Worm (Caenorhabditis elegans) whole organism, young adult: ENCODE data around the gene gpa-10.

Experiments used
- B0336.3 ChIP-seq: fragments of 200-800 bp; sonication (Bioruptor generic); IDR thresholded peaks from 2 replicates; pipeline ENCODE4 v1.3.6; 2022; ENCODE audit warnings: missing genetic modification characterization, missing compliant biosample characterization
- C06A6.2 ChIP-seq: fragments of 200-800 bp; sonication (Bioruptor generic); conservative IDR thresholded peaks from 2 replicates; pipeline ENCODE4 v1.3.6; 2022; ENCODE audit warnings: missing genetic modification characterization, missing compliant biosample characterization
- D2030.7 ChIP-seq: fragments of 200-800 bp; sonication (Bioruptor generic); IDR thresholded peaks from 2 replicates; pipeline ENCODE4 v1.3.6; 2022; ENCODE audit warnings: missing genetic modification reagents, missing genetic modification characterization, missing compliant biosample characterization
- F10E7.11 ChIP-seq: sonication (generic microtip); optimal IDR thresholded peaks from 2 replicates; lab custom pipeline; 2017; ENCODE audit warnings: mild to moderate bottlenecking, missing genetic modification characterization, moderate library complexity, missing compliant biosample characterization
- F49E8.2 ChIP-seq: sonication (generic microtip); optimal IDR thresholded peaks from 3 replicates; lab custom pipeline; 2017; ENCODE audit warnings: missing genetic modification characterization, mild to moderate bottlenecking, missing compliant biosample characterization, antibody characterized with exemption, moderate library complexity; ENCODE audit not compliant: insufficient read depth
- F55B11.4 ChIP-seq: sonication (generic microtip); optimal IDR thresholded peaks from 2 replicates; lab custom pipeline; 2016; ENCODE audit warnings: missing compliant biosample characterization, missing genetic modification characterization, borderline replicate concordance; ENCODE audit not compliant: insufficient read depth
- K11D2.4 ChIP-seq: fragments of 200-800 bp; sonication (Bioruptor generic); IDR thresholded peaks from 2 replicates; pipeline ENCODE4 v1.3.6; 2022; ENCODE audit warnings: missing genetic modification reagents, missing genetic modification characterization, missing compliant biosample characterization
- Y67H2A.10 ChIP-seq: fragments of 200-800 bp; sonication (Bioruptor generic); conservative IDR thresholded peaks from 2 replicates; pipeline ENCODE4 v1.3.6; 2022; ENCODE audit warnings: missing genetic modification reagents, missing genetic modification characterization, missing compliant biosample characterization
- Y79H2A.3 ChIP-seq: fragments of 200-800 bp; sonication (Bioruptor generic); conservative IDR thresholded peaks from 2 replicates; pipeline ENCODE4 v1.3.6; 2022; ENCODE audit warnings: missing genetic modification reagents, missing genetic modification characterization, missing compliant biosample characterization
- Y95B8A.8 ChIP-seq: fragments of 200-800 bp; sonication (Bioruptor generic); IDR thresholded peaks from 2 replicates; pipeline ENCODE4 v1.3.6; 2022; ENCODE audit warnings: missing genetic modification reagents, missing genetic modification characterization, missing compliant biosample characterization
- atf-7 ChIP-seq: sonication (generic microtip); optimal IDR thresholded peaks from 2 replicates; lab custom pipeline; 2017; ENCODE audit warnings: mild to moderate bottlenecking, missing genetic modification characterization, missing compliant biosample characterization
- cebp-1 ChIP-seq, 2 experiments: fragments of 200-800 bp in 1 of 2; sonication (Bioruptor generic) in 1 of 2; sonication (generic microtip) in 1 of 2; IDR thresholded peaks in 1 of 2; optimal IDR thresholded peaks in 1 of 2; 2 replicates each; pipeline versions ENCODE4 v1.3.6 to Lab custom; 2017 to 2022; ENCODE audit warnings: missing compliant biosample characterization in 2 of 2, missing genetic modification characterization in 2 of 2, mild to moderate bottlenecking in 1 of 2, missing genetic modification reagents in 1 of 2, moderate library complexity in 1 of 2
- cebp-2 ChIP-seq: fragments of 200-800 bp; sonication (Bioruptor generic); IDR thresholded peaks from 2 replicates; pipeline ENCODE4 v1.3.6; 2022; ENCODE audit warnings: missing genetic modification characterization, missing compliant biosample characterization
- ceh-79 ChIP-seq: sonication (generic microtip); optimal IDR thresholded peaks from 2 replicates; lab custom pipeline; 2017; ENCODE audit warnings: mild to moderate bottlenecking, missing genetic modification characterization, missing compliant biosample characterization
- dox-1 ChIP-seq: fragments of 200-800 bp; sonication (Bioruptor generic); IDR thresholded peaks from 2 replicates; pipeline ENCODE4 v1.3.6; 2022; ENCODE audit warnings: missing genetic modification reagents, missing genetic modification characterization, missing compliant biosample characterization
- efl-1 ChIP-seq: fragments of 150-350 bp; optimal IDR thresholded peaks from 2 replicates; lab custom pipeline; 2014; ENCODE audit warnings: missing biosample characterization, missing genetic modification reagents, missing genetic modification characterization
- egl-44 ChIP-seq: fragments of 200-800 bp; sonication (Bioruptor generic); IDR thresholded peaks from 2 replicates; pipeline ENCODE4 v1.3.6; 2022; ENCODE audit warnings: missing genetic modification reagents, missing genetic modification characterization, missing compliant biosample characterization
- ets-4 ChIP-seq: fragments of 200-800 bp; sonication (Bioruptor generic); optimal IDR thresholded peaks from 2 replicates; lab custom pipeline; 2018; ENCODE audit warnings: mild to moderate bottlenecking, missing genetic modification characterization, missing compliant biosample characterization
- hsf-1 ChIP-seq: fragments of 200-800 bp; sonication (Bioruptor generic); IDR thresholded peaks from 2 replicates; pipeline ENCODE4 v1.3.6; 2022; ENCODE audit warnings: missing genetic modification reagents, missing genetic modification characterization, missing compliant biosample characterization
- lag-1 ChIP-seq: fragments of 200-800 bp; sonication (Bioruptor generic); IDR thresholded peaks from 2 replicates; pipeline ENCODE4 v1.3.6; 2022; ENCODE audit warnings: missing genetic modification reagents, missing genetic modification characterization, missing compliant biosample characterization
- let-526 ChIP-seq: fragments of 200-800 bp; sonication (Bioruptor generic); IDR thresholded peaks from 2 replicates; pipeline ENCODE4 v1.3.6; 2022; ENCODE audit warnings: missing genetic modification reagents, missing genetic modification characterization, missing compliant biosample characterization
- lin-35 ChIP-seq, 3 experiments: fragments of 150-350 bp in 2 of 3; sonication (generic microtip) in 1 of 3; optimal IDR thresholded peaks; 2 replicates each; lab custom pipeline; 2014 to 2018; ENCODE audit warnings: missing biosample characterization in 3 of 3, missing genetic modification characterization in 3 of 3, missing genetic modification reagents in 3 of 3
- lir-1 ChIP-seq: fragments of 200-800 bp; sonication (Bioruptor generic); conservative IDR thresholded peaks from 2 replicates; pipeline ENCODE4 v1.3.6; 2022; ENCODE audit warnings: missing genetic modification reagents, missing genetic modification characterization, missing compliant biosample characterization
- mes-4 ChIP-seq: sonication (generic microtip); optimal IDR thresholded peaks from 2 replicates; lab custom pipeline; 2016; ENCODE audit warnings: missing genotype, missing genetic modification characterization, missing compliant biosample characterization
- mxl-1 ChIP-seq: sonication (generic microtip); optimal IDR thresholded peaks from 2 replicates; lab custom pipeline; 2016; ENCODE audit warnings: missing genetic modification characterization, missing compliant biosample characterization
- nhr-80 ChIP-seq: sonication (generic microtip); optimal IDR thresholded peaks from 2 replicates; lab custom pipeline; 2016; ENCODE audit warnings: missing genetic modification characterization, missing compliant biosample characterization
- nhr-90 ChIP-seq: sonication (generic microtip); optimal IDR thresholded peaks from 2 replicates; lab custom pipeline; 2016; ENCODE audit warnings: missing genotype, mild to moderate bottlenecking, missing genetic modification characterization, missing compliant biosample characterization
- pbrm-1 ChIP-seq: fragments of 200-800 bp; sonication (Bioruptor generic); IDR thresholded peaks from 2 replicates; pipeline ENCODE4 v1.3.6; 2022; ENCODE audit warnings: missing genetic modification reagents, missing genetic modification characterization, missing compliant biosample characterization
- rec-8 ChIP-seq, 2 experiments: sonication (generic microtip); optimal IDR thresholded peaks; 2 replicates each; lab custom pipeline; 2016; ENCODE audit warnings: mild to moderate bottlenecking in 2 of 2, missing genetic modification characterization in 2 of 2, missing genetic modification reagents in 2 of 2, missing genotype in 2 of 2, missing biosample characterization in 1 of 2, missing compliant biosample characterization in 1 of 2, moderate library complexity in 1 of 2
- sea-2 ChIP-seq: fragments of 200-800 bp; sonication (Bioruptor generic); IDR thresholded peaks from 2 replicates; pipeline ENCODE4 v1.3.6; 2022; ENCODE audit warnings: missing genetic modification characterization, missing compliant biosample characterization
- snpc-1.3 ChIP-seq: sonication (generic microtip); optimal IDR thresholded peaks from 2 replicates; lab custom pipeline; 2017; ENCODE audit warnings: missing genetic modification characterization, mild to moderate bottlenecking, missing compliant biosample characterization, antibody characterized with exemption, moderate library complexity, missing genotype, missing genetic modification reagents; ENCODE audit not compliant: insufficient read depth
- snpc-4 ChIP-seq, 5 experiments: fragments of 150-350 bp in 1 of 5; sonication (generic microtip) in 4 of 5; optimal IDR thresholded peaks; 2 replicates each; lab custom pipeline; 2014 to 2018; ENCODE audit warnings: missing genetic modification characterization in 5 of 5, missing biosample characterization in 3 of 5, antibody characterized with exemption in 2 of 5, mild to moderate bottlenecking in 2 of 5, missing compliant biosample characterization in 2 of 5, missing genotype in 2 of 5, moderate library complexity in 2 of 5, missing genetic modification reagents in 1 of 5
- tbp1 ChIP-seq: fragments of 200-800 bp; sonication (Bioruptor generic); optimal IDR thresholded peaks from 2 replicates; lab custom pipeline; 2018; ENCODE audit warnings: mild to moderate bottlenecking, missing genetic modification characterization, missing compliant biosample characterization
- tlf-1 ChIP-seq: fragments of 200-800 bp; sonication (Bioruptor generic); optimal IDR thresholded peaks from 2 replicates; lab custom pipeline; 2018; ENCODE audit warnings: mild to moderate bottlenecking, missing genetic modification characterization, missing compliant biosample characterization
- unc-130 ChIP-seq: sonication (generic microtip); optimal IDR thresholded peaks from 2 replicates; lab custom pipeline; 2016; ENCODE audit warnings: missing genetic modification reagents, missing genetic modification characterization, missing compliant biosample characterization
- zfh-2 ChIP-seq: fragments of 200-800 bp; sonication (Bioruptor generic); conservative IDR thresholded peaks from 2 replicates; pipeline ENCODE4 v1.3.6; 2022; ENCODE audit warnings: missing genetic modification reagents, missing genetic modification characterization, missing compliant biosample characterization
- ztf-22 ChIP-seq: fragments of 200-800 bp; sonication (Bioruptor generic); optimal IDR thresholded peaks from 2 replicates; lab custom pipeline; 2018; ENCODE audit warnings: mild to moderate bottlenecking, missing genetic modification characterization, moderate library complexity, missing compliant biosample characterization
- ztf-25 ChIP-seq: fragments of 200-800 bp; sonication (Bioruptor generic); IDR thresholded peaks from 2 replicates; pipeline ENCODE4 v1.3.6; 2022; ENCODE audit warnings: missing genetic modification reagents, missing genetic modification characterization, missing compliant biosample characterization
- ztf-26 ChIP-seq: sonication (generic microtip); optimal IDR thresholded peaks from 2 replicates; lab custom pipeline; 2017; ENCODE audit warnings: missing genetic modification characterization, missing compliant biosample characterization
- ztf-28 ChIP-seq: fragments of 200-800 bp; sonication (Bioruptor generic); IDR thresholded peaks from 2 replicates; pipeline ENCODE4 v1.3.6; 2022; ENCODE audit warnings: missing genetic modification reagents, missing genetic modification characterization, missing compliant biosample characterization

gpa-10 gene

DNA sequence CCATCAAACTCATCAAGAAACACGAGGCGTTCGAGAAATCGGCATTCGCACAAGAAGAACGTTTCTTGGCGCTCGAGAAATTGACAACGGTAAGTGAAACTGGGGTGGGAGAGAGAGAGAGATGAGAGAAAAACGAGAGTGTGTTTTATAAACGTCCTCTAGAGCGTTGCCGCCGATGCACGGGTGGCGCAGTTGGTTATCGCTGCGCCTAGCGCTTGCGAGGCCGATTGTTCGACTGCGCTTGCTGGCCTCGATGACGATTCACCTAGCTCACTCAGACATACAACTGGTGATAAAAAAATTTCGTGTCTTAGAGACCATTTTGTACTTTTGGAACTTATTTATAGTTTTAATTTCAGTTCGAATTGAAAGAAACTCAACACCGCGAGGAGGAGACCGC lies 34.2 kb upstream of the gpa-10 start (continued):
- peak; percentile 47 for TF ChIP-seq mes-4 (tag; lab: Kevin White, UChicago)

ce11 chrV:6885070-6885469 lies 30.5 kb upstream of the gpa-10 start:
- no peak for TF ChIP-seq ets-4 (GFP tag; lab: Kevin White, UChicago)
- TF ChIP-seq rec-8 (tag; optimal IDR thresholded peaks at IDR 0.05; lab: Kevin White, UChicago): no peak
- TF ChIP-seq sea-2: no peak
- TF ChIP-seq lin-35 (GFP tag; optimal IDR thresholded peaks at IDR 0.05; lab: Kevin White, UChicago): no peak
- no peak for TF ChIP-seq F55B11.4
- TF ChIP-seq unc-130 (GFP tag; lab: Kevin White, UChicago): no peak

- TF ChIP-seq ztf-22 (GFP tag; lab: Kevin White, UChicago) (no peak), D2030.7 (GFP tag; lab: Robert Waterston, UW) (no peak), F10E7.11 (no peak), snpc-1.3 (tag; lab: Kevin White, UChicago) (no peak), B0336.3 (no peak), pbrm-1 (GFP tag; lab: Robert Waterston, UW) (no peak), tbp1 (GFP tag; lab: Kevin White, UChicago) (no peak)
Measured at ce11 chrV:6882452-6882939, 27.9 kb upstream of the gpa-10 start.

DNA sequence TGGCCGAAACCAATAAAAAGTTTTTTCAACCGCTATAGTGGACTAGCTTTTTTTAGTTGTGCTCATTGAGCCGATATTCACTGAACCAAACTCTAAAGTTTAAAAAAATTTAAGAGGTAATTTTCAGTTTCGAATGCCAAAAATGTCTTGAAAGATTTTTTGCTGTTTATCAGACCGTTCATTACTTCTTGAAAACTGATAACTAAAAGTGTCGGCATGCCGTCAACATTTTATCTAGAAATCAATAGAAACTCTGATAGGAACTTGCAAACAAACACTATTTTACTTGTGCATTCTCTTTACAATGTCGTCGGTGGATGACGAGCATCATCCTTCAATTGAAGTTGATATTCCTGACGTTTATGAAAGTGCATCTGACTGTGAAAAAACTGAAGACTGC lies 27.1 kb upstream of the gpa-10 start:
- no peak for TF ChIP-seq ceh-79 (tag; lab: Kevin White, UChicago)
- TF ChIP-seq tlf-1 (GFP tag; lab: Kevin White, UChicago): no peak
- no peak for TF ChIP-seq efl-1 (GFP tag; lab: Kevin White, UChicago)
- TF ChIP-seq mes-4 (tag; lab: Kevin White, UChicago): no peak
- peak; percentile 81 for TF ChIP-seq nhr-80 (tag; lab: Kevin White, UChicago)
- TF ChIP-seq ztf-26: no peak
- TF ChIP-seq Y95B8A.8 (GFP tag; lab: Robert Waterston, UW): no peak
- TF ChIP-seq lir-1 (GFP tag; lab: Robert Waterston, UW): no peak
- TF ChIP-seq cebp-2 (GFP tag; lab: Robert Waterston, UW): no peak
- TF ChIP-seq nhr-90 (tag; lab: Kevin White, UChicago): no peak
- no peak for TF ChIP-seq atf-7 (tag; lab: Kevin White, UChicago)
- TF ChIP-seq Y79H2A.3 (GFP tag; lab: Robert Waterston, UW): no peak
- peak; percentile 19; the same call in 1 of the 2 replicates for TF ChIP-seq dox-1
- no peak for TF ChIP-seq hsf-1
- TF ChIP-seq F55B11.4: no peak
- no peak for TF ChIP-seq C06A6.2 (GFP tag; lab: Robert Waterston, UW)
- no peak for TF ChIP-seq lag-1 (GFP tag; lab: Robert Waterston, UW)

DNA sequence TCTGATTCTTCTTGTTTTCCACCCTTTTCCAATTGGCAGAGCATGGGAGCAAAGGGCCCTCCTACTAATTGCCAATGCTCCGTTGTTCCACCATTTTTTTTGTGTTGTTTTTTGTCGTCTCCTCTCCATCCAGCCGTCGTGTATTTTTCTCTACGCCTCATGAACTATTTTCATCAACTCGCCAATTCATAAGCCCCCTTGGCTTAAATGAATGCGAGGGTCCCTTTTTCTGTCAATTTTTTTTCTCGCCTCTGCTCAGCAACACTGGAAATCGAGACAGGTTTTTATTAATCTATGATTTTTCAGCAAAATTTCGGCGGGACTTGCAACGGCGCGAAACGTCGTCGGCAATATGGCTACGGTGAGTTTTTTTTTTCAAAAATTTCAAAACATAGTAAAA lies 26.4 kb upstream of the gpa-10 start, which contains the start of gene unc-70:
Gene unc-70, plus strand, starts transcription at position 301 of the 400 bp plus-strand sequence.
- TF ChIP-seq mxl-1 (tag; lab: Kevin White, UChicago) (no peak), let-526 (no peak), F49E8.2 (tag; lab: Kevin White, UChicago) (no peak), K11D2.4 (GFP tag; lab: Robert Waterston, UW) (no peak), ztf-28 (GFP tag; lab: Robert Waterston, UW) (no peak), cebp-1 (GFP tag; IDR thresholded peaks at IDR 0.05; lab: Robert Waterston, UW) (no peak), cebp-1 (tag; optimal IDR thresholded peaks at IDR 0.05; lab: Kevin White, UChicago) (no peak), Y79H2A.3 (GFP tag; lab: Robert Waterston, UW) (no peak), egl-44 (GFP tag; lab: Robert Waterston, UW) (no peak), F10E7.11 (no peak), Y67H2A.10 (no peak), zfh-2 (no peak), snpc-4 (GFP tag; optimal IDR thresholded peaks at IDR 0.05; lab: Kevin White, UChicago) (no peak), snpc-4 (tag; optimal IDR thresholded peaks at IDR 0.05; lab: Kevin White, UChicago) (no peak), ztf-25 (GFP tag; lab: Robert Waterston, UW) (no peak)
